Worm (Caenorhabditis elegans): Measurements from ENCODE around the gene ZC15.1.

ZC15.1 gene

ce11 chrV:20269661-20270137 is 36.2 kb upstream of the ZC15.1 start, which contains the start of the genes prmt-1 and cdkr-3 (continued):
- TF ChIP-seq let-607 (tag; optimal IDR thresholded peaks at IDR 0.05) (peak in 1 of 2 experiments; percentile 79), B0336.3 (GFP tag; IDR thresholded peaks at IDR 0.05) (no peak), efl-1 (GFP tag; optimal IDR thresholded peaks at IDR 0.05) (peak; percentile 21), rpc-1 (optimal IDR thresholded peaks at IDR 0.05) (no peak), rpc-1 (tag; optimal IDR thresholded peaks at IDR 0.05) (no peak), bed-2 (GFP tag; IDR thresholded peaks at IDR 0.05) (no peak), F22D6.2 (tag; optimal IDR thresholded peaks at IDR 0.05) (no peak), snpc-1.3 (tag; optimal IDR thresholded peaks at IDR 0.05; ENCODE audit: insufficient read depth) (peak; percentile 15)

ce11 chrV:20276923-20277322 is 29.0 kb upstream of the ZC15.1 start:
- TF ChIP-seq rpc-1 (optimal IDR thresholded peaks at IDR 0.05) = peak; percentile 0
- TF ChIP-seq rpc-1 (tag; optimal IDR thresholded peaks at IDR 0.05) = peak; percentile 61
- TF ChIP-seq madf-8 (GFP tag; conservative IDR thresholded peaks at IDR 0.05) = no peak
- TF ChIP-seq atf-7 (tag; optimal IDR thresholded peaks at IDR 0.05) = no peak
- TF ChIP-seq ztf-6 (GFP tag; IDR thresholded peaks at IDR 0.05) = no peak
- no peak for TF ChIP-seq lsy-27 (tag; optimal IDR thresholded peaks at IDR 0.05; ENCODE audit: borderline replicate concordance, insufficient read depth)
- TF ChIP-seq tbp1 (GFP tag; optimal IDR thresholded peaks at IDR 0.05) = peak; percentile 61
- no peak for TF ChIP-seq pbrm-1 (GFP tag; IDR thresholded peaks at IDR 0.05)

- TF ChIP-seq nhr-179 (tag; optimal IDR thresholded peaks at IDR 0.05) (no peak), rpc-1 (optimal IDR thresholded peaks at IDR 0.05) (peak; percentile 5), rpc-1 (tag; optimal IDR thresholded peaks at IDR 0.05) (peak; percentile 58), tbp1 (GFP tag; optimal IDR thresholded peaks at IDR 0.05) (peak; percentile 52)
Observed at ce11 chrV:20279309-20279708, 26.6 kb upstream of the ZC15.1 start.

- TF ChIP-seq madf-3 (GFP tag; IDR thresholded peaks at IDR 0.05) = no peak
- TF ChIP-seq hrde-1 (tag; optimal IDR thresholded peaks at IDR 0.05; ENCODE audit: borderline replicate concordance) = no peak
- TF ChIP-seq ztf-22 (GFP tag; optimal IDR thresholded peaks at IDR 0.05) = no peak
- TF ChIP-seq T26A5.8 (tag; optimal IDR thresholded peaks at IDR 0.05) = no peak
- no peak for TF ChIP-seq lin-54 (GFP tag; optimal IDR thresholded peaks at IDR 0.05)
- TF ChIP-seq ceh-58 (GFP tag; IDR thresholded peaks at IDR 0.05) = no peak
- TF ChIP-seq efl-1 (GFP tag; optimal IDR thresholded peaks at IDR 0.05) = no peak
- TF ChIP-seq him-1 (tag; optimal IDR thresholded peaks at IDR 0.05) = no peak
- TF ChIP-seq dox-1 (GFP tag; IDR thresholded peaks at IDR 0.05) = no peak
- TF ChIP-seq Y79H2A.3 (GFP tag; conservative IDR thresholded peaks at IDR 0.05) = no peak
- TF ChIP-seq Y53G8AR.9 (GFP tag; conservative IDR thresholded peaks at IDR 0.05) = no peak
- no peak for TF ChIP-seq chd-7 (tag; optimal IDR thresholded peaks at IDR 0.05)
- TF ChIP-seq nhr-90 (tag; optimal IDR thresholded peaks at IDR 0.05) = no peak
- TF ChIP-seq sptf-2 (GFP tag; optimal IDR thresholded peaks at IDR 0.05) = no peak
- TF ChIP-seq F10E7.11 (tag; optimal IDR thresholded peaks at IDR 0.05) = no peak
- TF ChIP-seq snpc-3.4 (tag; optimal IDR thresholded peaks at IDR 0.05) = no peak
- no peak for TF ChIP-seq hlh-12 (tag; optimal IDR thresholded peaks at IDR 0.05)
Observed at ce11 chrV:20279811-20280317, 26.0 kb upstream of the ZC15.1 start, which contains the start of gene pqn-94. Gene pqn-94, minus strand, starts transcription at chrV:20279861.

ce11 chrV:20282827-20283226 is 23.1 kb upstream of the ZC15.1 start:
- TF ChIP-seq nhr-120 (GFP tag; IDR thresholded peaks at IDR 0.05) (0 out of 2 replicates have a peak, but pooled peaks have one; percentile 60), C17E4.6 (GFP tag; IDR thresholded peaks at IDR 0.05) (no peak)

All from whole organism, young adult.